Fruit fly (Drosophila melanogaster): ENCODE results near the gene CG14034.

- TF ChIP-seq foxo (GFP tag; optimal IDR thresholded peaks at IDR 0.05) (no peak), Mio (GFP tag; optimal IDR thresholded peaks at IDR 0.05) (no peak), psq (GFP tag; optimal IDR thresholded peaks at IDR 0.05) (no peak), lola (GFP tag; optimal IDR thresholded peaks at IDR 0.05) (no peak), Jra (GFP tag; optimal IDR thresholded peaks at IDR 0.05) (no peak), OdsH (GFP tag; optimal IDR thresholded peaks at IDR 0.05) (no peak), Vsx2 (GFP tag; optimal IDR thresholded peaks at IDR 0.05; ENCODE audit: partially characterized antibody) (no peak), HLH106 (tag; optimal IDR thresholded peaks at IDR 0.05) (no peak), br (GFP tag; optimal IDR thresholded peaks at IDR 0.05) (no peak), dsf (GFP tag; optimal IDR thresholded peaks at IDR 0.05; ENCODE audit: borderline replicate concordance) (no peak), usp (GFP tag; optimal IDR thresholded peaks at IDR 0.05) (no peak), Abd-B (GFP tag; optimal IDR thresholded peaks at IDR 0.05) (no peak)
Observed at dm6 chr2L:5223317-5223716, 7.0 kb upstream of the CG14034 start.

All from whole organism, wandering third instar larva.